Worm (Caenorhabditis elegans) whole organism, dauer: ENCODE measurements around the gene F33G12.6.

Experiments used
- unc-62 ChIP-seq: sonication (generic microtip); optimal IDR thresholded peaks from 2 replicates; lab custom pipeline; 2017; ENCODE audit warnings: missing biosample characterization, missing genetic modification reagents, missing genetic modification characterization

The F33G12.6 gene

DNA sequence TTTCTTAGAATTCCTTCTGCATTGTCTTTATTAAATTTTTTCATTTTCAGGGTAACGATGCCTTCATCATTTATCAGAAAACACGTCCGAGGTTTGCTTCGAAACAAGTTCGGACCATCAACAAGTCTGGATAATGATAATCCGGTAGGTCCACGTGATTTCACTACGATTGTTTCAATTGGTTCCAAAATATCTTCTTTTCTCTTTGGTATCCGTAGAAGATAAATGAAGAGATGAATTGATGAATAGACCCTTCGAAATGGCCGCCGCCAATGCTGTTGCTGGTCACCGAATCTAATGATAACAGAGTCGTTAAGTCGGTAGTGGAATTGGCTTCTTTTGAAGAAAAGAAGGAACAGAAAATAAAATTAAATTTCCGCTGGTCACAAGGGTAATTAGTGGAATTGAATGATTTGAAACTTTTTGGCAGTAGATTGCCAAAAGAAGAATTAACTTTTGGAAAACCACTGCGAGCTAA, at the start of gene F33G12.6:
Gene F33G12.6, plus strand, starts transcription at position 51 of the 478 bp plus-strand sequence.
- no peak for TF ChIP-seq unc-62

DNA sequence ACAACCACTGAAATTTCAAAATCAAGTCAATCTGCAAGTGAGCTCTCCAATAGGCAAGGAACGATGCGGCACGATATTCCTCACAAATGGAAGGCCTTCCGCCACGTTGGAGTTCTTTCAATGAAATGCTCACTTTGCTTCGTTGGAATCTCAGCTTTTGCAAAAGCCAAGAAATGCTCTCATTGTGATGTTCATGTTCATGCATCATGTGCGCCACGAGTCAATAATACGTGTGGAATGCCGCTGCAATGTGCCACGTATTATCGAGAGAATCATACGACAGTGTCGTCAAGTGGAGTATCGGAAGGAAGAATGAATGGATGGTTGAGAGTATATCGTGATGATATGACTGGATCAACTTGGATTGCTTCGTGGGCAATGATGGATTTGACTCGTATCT, 47.8 kb upstream of the F33G12.6 start:
- TF ChIP-seq unc-62, result no peak

DNA sequence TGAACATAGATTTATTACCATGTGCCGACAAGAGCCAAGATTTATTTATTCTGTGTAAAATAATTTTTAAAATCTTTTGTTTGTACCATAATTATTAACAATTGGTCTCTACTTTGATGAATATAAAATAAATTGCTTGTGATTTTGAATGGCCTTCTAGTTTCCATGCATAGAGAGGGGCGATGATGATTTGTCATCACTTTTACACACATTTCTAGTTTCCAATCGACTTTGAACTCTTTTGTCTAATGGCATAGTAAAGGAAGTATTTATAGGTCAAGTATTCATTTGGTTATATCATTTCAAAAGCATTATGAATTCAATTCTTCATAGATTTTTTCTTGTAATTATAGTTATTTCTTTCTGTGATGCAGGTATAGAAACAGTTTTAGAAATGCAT, 46.1 kb upstream of the F33G12.6 start, which contains the start of gene F59A6.10:
Gene F59A6.10, plus strand, starts transcription at position 301 of the 400 bp plus-strand sequence.
- no peak for TF ChIP-seq unc-62

DNA sequence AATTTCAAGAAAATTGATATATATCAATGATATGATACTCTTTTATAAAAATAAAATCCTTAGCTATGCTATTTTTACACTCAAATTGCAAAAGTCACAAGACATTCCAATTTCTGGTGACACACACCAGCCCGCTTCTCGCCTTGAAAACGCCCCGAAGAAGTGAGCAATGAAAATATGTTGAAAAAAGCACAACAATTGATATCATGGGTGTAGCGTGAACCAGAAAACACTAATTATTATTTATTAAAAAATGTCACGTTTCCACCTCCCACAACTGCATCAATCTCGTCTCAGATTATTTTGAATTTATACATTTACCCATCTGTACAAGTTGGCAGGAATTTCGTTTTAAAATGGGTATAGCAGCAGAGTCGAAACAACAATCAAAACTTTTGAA, 44.9 kb upstream of the F33G12.6 start, which contains the start of gene F59A6.4:
Gene F59A6.4, plus strand, starts transcription at position 301 of the 400 bp plus-strand sequence.
- no peak for TF ChIP-seq unc-62

DNA sequence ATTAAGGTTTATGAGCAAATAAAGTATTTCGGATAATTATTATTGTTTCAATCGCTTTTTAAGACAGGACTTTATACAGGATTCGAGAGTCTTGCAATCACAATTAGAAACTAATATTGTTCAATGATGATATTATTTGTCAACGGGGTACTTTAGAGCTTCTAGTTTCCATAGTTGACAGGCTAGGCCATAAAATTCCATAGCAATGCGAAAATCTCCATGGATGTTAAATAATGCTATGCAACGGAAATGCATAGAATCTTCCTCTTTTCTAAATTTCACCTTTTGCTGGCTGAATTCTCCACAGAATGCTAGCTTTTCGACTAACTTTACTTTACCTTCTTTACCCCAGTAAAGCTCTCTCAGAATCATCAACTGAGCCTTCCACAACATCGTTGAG, 41.7 kb upstream of the F33G12.6 start, which contains the start of gene F59A6.3:
Gene F59A6.3, plus strand, starts transcription at position 301 of the 400 bp plus-strand sequence.
- no peak for TF ChIP-seq unc-62

DNA sequence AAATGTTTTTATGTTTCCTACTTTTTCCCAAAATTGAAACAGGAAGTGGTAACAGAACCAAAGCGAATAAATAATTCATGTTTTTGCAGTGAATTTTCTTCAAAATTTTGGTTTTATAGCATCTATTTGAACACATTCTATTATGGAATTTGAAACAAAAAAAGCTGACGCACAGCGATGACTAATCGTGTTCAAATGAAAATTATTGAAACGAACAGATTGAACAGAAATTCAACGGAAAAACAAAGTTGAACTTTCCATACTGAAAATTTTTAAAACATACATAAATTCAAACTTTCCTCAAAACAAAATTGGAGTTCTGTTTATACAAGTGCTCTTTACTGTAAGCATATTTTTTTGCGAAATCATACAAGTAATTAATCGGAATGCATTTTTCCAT, 37.7 kb upstream of the F33G12.6 start, which contains the start of gene F59A6.12:
Gene F59A6.12, minus strand, starts transcription at position 101 of the 400 bp plus-strand sequence.
- TF ChIP-seq unc-62, result no peak

DNA sequence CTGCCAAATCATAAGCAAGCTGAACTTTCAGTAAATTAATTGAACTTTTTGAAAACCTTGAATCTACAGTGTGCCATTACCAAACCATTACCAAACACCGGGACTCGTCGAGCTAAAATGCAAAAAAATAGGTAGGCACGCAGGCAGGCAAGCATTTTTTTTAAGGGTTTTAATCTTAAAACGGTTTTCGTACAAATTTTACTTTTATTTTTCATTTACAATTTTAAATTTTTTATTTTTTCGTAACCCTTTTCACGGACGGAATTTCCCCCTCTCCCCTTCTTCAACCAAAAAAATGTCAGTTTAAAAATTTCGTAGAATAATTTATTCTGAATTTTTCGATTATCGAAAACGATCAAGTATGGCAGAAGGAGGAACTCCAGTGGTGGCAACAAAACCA, 35.3 kb upstream of the F33G12.6 start, which contains the start of gene F59A6.2:
Gene F59A6.2, plus strand, starts transcription at position 301 of the 400 bp plus-strand sequence.
- TF ChIP-seq unc-62, result no peak

DNA sequence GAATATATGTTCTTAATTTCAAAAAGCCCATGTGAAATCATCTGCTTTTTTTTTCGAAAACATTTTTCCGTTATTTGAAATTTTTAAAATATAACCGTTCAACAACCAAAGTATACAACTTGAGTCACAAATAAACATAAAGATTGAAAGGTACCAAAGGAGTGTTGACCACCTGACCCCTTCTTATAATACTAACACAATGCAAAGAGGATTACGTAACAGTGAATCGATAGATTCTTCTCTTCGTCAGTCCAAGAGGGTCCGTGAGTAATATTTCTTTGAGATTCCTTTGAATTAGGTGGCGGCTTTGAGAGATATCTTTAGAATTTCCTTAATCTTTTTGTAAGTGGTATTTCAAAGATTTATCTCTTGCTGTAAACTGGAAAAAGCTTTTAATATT, 33.6 kb upstream of the F33G12.6 start:
- no peak for TF ChIP-seq unc-62

DNA sequence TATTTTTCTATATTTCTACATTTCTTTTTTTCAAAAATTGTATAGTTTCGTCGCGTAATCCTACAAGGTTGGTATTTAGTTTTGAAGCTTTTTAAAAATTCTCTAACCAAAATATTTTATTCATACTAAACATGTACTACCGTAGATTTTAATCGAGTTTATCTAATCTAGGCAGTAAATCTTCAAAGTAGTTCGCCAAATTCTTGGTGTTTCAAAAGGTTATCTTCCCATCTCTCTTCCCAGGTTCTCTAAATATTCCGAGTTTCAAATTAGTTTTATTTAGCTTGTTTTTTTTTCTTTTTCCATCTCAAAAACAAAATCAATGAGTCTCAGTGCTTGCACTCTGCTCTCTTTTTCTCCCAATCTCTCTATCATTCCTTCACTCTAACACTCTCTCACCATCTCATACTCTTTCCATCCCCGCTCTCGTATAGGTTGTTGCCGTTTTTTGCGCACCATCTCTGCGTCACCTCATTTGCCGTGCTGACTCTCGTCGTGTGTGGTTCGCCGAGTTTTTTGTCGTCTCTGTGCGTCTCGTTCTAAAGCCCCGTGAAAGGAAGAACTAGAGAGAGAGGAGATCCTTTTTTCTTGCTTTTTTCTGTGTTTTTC, 32.6 kb upstream of the F33G12.6 start:
- TF ChIP-seq unc-62, result no peak

DNA sequence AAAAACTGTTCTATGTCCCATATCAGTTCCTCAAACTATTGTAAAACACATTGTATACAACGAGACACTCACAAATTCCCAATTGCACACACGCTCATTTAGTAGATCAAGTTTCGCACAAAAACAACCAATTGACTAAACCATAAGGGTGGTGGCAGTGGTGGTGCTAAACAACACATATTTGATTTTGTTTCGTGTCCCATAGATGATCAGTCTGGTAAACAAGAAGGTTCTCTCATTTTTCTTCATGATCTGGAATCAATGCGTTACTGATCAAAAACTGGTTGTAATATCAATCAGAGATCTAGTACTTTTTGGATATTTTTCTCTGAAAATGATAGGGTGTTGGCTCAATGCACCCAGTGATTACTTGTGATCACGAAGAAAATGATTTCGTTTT, 31.1 kb upstream of the F33G12.6 start:
- TF ChIP-seq unc-62, result no peak

DNA sequence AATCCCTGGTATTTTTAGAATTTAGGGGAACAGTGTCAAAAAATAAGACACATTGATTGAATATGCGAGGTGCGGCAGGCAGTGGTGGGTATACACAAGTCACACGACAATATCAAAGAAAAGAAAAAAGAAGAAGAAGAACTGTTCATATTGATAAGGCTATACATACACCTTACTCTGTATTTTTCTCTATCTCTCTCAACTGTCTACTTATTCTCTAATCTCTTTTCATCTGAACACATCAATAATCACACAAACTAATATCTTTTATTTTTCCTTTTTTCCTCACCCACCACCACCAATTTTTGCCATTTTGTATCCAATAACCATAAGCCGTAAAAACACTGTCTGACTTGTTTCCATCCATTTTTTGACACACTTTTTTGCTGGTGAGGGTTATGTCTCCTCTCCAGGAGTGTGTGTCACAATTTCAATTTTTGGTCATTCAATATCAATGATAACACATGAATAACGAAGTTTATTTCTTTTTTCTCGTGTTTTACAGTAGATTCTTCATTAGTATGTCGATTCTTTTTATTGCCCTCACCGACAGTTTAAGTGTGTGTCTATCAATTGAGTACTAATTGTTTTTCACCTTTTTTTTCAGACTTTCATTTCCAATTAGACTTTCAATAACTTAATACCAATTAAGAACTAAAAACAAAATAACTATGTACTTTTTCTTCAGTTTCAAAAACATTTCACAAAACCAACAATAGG, 30.2 kb upstream of the F33G12.6 start:
- no peak for TF ChIP-seq unc-62

DNA sequence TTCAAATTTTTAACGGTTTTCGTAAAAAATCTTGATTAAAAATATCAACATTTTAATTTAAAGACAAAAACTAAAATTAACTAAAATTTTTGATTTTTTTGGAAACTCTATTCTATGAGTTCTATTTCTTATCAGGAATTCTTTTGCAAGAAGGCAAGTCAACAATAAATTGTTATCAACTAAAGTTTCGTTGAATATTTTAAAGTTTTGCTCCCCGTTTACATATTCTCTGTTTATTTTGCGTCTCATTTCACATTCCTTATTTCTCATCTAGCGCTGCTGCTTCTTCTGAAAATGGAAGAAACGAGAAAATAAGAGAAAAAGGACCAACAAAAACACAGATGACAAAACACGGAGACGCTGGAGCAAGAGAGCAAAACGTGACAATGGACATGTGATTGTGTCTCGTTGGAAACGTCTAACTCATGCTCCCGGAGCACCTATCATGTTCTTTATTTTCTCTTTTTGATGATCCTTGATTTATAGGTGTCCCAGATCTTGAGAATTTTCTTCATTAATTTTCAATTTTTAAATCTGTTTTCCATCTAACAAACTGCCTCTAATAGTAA, 29.1 kb upstream of the F33G12.6 start:
- TF ChIP-seq unc-62, result no peak

DNA sequence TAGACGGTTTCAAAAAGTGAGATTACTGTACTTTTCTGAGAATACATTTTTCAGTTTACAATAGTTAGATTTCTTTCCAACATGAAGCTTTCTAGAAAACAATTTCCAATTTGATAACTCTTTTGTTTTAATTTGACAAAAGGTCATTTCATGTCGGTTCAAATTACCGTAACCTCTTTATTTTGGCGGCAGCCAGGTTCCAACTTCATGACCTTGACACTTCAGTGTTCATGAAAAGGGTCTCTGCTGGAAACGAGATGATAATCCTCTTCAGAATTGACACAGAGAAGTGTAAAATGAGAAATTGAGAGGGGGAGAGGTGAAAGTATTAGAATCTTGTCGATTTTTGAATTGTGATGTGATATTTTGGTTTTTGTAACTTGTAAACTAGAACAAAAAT, 28.2 kb upstream of the F33G12.6 start:
- TF ChIP-seq unc-62, result no peak

DNA sequence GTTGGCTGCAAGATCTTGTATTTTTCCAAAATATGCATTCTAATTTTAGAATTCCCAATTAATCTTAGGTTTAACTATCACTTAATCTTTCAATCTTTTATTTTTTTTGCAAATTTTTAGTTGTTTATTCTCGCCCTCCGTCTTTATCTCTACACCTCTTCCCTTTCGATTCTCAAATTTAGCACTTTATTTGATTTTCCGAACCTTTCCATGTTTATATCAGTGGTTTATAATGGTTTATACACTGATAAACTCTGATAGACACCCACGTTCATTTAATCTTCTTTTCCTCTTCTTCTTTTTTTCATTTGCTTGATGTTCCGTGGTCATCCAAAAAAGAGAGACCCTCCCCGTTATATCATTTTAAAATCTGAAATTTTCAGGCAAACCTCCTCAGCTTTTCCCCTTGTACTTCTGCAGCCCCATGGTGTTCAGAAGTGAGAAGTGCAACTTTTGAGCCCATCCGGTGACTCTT, 27.3 kb upstream of the F33G12.6 start, which contains the start of the genes nsy-1 and F59A6.13:
Gene nsy-1, plus strand, starts transcription at position 377 of the 475 bp plus-strand sequence.
Gene F59A6.13, plus strand, starts transcription at position 425 of the 475 bp plus-strand sequence.
- TF ChIP-seq unc-62, result no peak

DNA sequence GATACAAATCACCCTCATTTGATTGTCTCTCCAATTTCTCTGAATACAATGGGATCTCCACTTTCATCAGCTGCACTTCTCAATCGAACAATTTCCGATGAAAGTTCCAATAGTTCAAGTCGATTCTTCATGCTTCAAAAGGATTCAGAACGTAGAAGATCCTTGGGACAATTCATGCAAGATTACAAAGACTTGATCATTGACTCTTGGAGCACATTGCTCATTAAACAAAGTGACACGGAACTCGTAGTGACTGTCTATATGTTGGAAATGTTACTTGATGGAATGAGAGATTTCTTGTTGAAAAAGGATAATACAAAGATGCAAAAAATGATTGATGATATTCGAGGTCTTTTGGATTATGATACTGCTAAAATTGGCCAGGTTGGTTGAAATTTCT, 21.8 kb upstream of the F33G12.6 start:
- no peak for TF ChIP-seq unc-62

DNA sequence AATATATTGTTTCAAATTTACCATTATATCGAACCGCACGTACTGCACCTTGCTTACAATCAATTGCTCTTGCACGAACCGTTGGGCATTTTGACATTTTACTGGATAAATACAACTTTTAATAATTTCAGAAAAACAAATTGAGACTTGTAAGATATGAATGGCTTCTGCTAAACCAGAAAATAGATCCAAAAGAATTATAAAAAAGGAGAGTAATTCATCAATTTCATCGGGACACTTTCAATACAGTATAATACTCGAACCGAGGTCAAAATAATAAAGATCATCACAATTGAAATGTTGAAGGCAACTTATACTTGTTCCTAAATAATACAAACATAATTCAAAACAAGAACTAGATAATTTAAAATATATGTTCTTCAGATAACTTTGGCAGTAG, 18.1 kb upstream of the F33G12.6 start, which contains the start of gene wdr-83:
Gene wdr-83, minus strand, starts transcription at position 101 of the 400 bp plus-strand sequence.
- TF ChIP-seq unc-62, result no peak

DNA sequence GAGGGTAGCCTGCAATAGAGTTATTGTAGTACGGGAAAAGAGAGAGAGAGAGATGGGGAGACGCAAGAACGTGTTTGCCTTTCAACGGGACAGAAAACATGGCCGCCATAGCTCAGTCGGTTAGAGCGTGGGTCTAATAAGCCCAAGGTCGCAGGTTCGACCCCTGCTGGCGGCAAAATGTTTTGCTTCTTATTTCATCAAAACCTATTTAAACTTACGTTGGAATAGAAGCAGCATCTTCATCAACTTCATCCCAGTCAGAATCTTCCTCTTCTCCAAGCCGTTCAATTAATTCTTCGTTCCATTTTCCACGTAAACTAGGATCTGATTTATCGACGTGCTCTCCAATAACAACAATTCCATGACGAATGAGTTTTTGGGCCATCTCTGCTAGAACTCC, 17.0 kb upstream of the F33G12.6 start:
- TF ChIP-seq unc-62, result no peak
